Fruit fly (Drosophila melanogaster): Measurements from ENCODE around the gene Rrp45.

dm6 chrX:16798166-16798565 is 7.1 kb upstream of the Rrp45 start:
- no peak for TF ChIP-seq Dfd (GFP tag; optimal IDR thresholded peaks at IDR 0.05)
- TF ChIP-seq GATAd (GFP tag; optimal IDR thresholded peaks at IDR 0.05) = no peak
- TF ChIP-seq Myc (optimal IDR thresholded peaks at IDR 0.05) = no peak
- no peak for TF ChIP-seq h (GFP tag; optimal IDR thresholded peaks at IDR 0.05)
- TF ChIP-seq dsf (GFP tag; optimal IDR thresholded peaks at IDR 0.05; ENCODE audit: borderline replicate concordance) = no peak
- TF ChIP-seq Hr78 (GFP tag; optimal IDR thresholded peaks at IDR 0.05) = no peak
